Fruit fly (Drosophila melanogaster): ENCODE results near the gene CG33695.

- TF ChIP-seq Myc (optimal IDR thresholded peaks at IDR 0.05) (no peak), h (optimal IDR thresholded peaks at IDR 0.05) (no peak), insv (optimal IDR thresholded peaks at IDR 0.05) (no peak), psq (optimal IDR thresholded peaks at IDR 0.05) (no peak)
These were observed 45.0 kb downstream of the CG33695 start for dm6 chr2L:11322800-11323199.
